Worm (Caenorhabditis elegans) whole organism, mixed stage, embryonic: ENCODE data around the gene yap-1.

Experiments
- M03D4.4 ChIP-seq: sonication (generic microtip); optimal IDR thresholded peaks from 2 replicates; lab custom pipeline; 2017; ENCODE audit warnings: mild to moderate bottlenecking, missing genetic modification characterization, missing compliant biosample characterization
- blmp-1 ChIP-seq: fragments of 150-350 bp; optimal IDR thresholded peaks from 2 replicates; lab custom pipeline; 2014; ENCODE audit warnings: missing biosample characterization, missing genetic modification characterization
- cnd-1 ChIP-seq: fragments of 200-800 bp; sonication (Bioruptor generic); optimal IDR thresholded peaks from 2 replicates; lab custom pipeline; 2018; ENCODE audit warnings: mild to moderate bottlenecking, missing genetic modification characterization, missing compliant biosample characterization
- elt-3 ChIP-seq: fragments of 150-350 bp; optimal IDR thresholded peaks from 2 replicates; lab custom pipeline; 2014; ENCODE audit warnings: missing biosample characterization, missing genetic modification characterization
- mab-5 ChIP-seq: fragments of 150-350 bp; optimal IDR thresholded peaks from 2 replicates; lab custom pipeline; 2014; ENCODE audit warnings: missing biosample characterization, missing genetic modification characterization
- mls-2 ChIP-seq: sonication (generic microtip); optimal IDR thresholded peaks from 2 replicates; lab custom pipeline; 2016; ENCODE audit warnings: mild to moderate bottlenecking, missing genetic modification characterization, moderate library complexity, missing compliant biosample characterization
- pha-4 ChIP-seq: fragments of 150-350 bp; optimal IDR thresholded peaks from 2 replicates; lab custom pipeline; 2018; ENCODE audit warnings: missing biosample characterization, missing genetic modification reagents, missing genetic modification characterization
- snpc-4 ChIP-seq: fragments of 150-350 bp; optimal IDR thresholded peaks from 2 replicates; lab custom pipeline; 2014; ENCODE audit warnings: missing biosample characterization, missing genetic modification characterization
- ztf-11 ChIP-seq: fragments of 150-350 bp; optimal IDR thresholded peaks from 2 replicates; lab custom pipeline; 2014; ENCODE audit warnings: missing biosample characterization, missing genetic modification characterization

ce11 chrX:10731837-10732236 is 40.1 kb downstream of the yap-1 start:
- no peak for TF ChIP-seq mab-5 (tag; lab: Kevin White, UChicago)
- no peak for TF ChIP-seq M03D4.4
- TF ChIP-seq pha-4 (tag; lab: Kevin White, UChicago), result no peak
- no peak for TF ChIP-seq snpc-4
- no peak for TF ChIP-seq ztf-11
- no peak for TF ChIP-seq blmp-1 (tag; lab: Kevin White, UChicago)
- TF ChIP-seq elt-3 (tag; lab: Kevin White, UChicago), result no peak
- no peak for TF ChIP-seq mls-2 (tag; lab: Kevin White, UChicago)
- no peak for TF ChIP-seq cnd-1 (tag; lab: Kevin White, UChicago)
